Worm (Caenorhabditis elegans): ENCODE measurements around the gene F23B2.7.

ce11 chrIV:9144405-9144804, 5.9 kb upstream of the F23B2.7 start, which contains the start of gene flp-1:
- TF ChIP-seq fkh-10 (GFP tag; optimal IDR thresholded peaks at IDR 0.05) (no peak), egl-27 (tag; optimal IDR thresholded peaks at IDR 0.05) (no peak), pqm-1 (tag; optimal IDR thresholded peaks at IDR 0.05) (no peak), F49E8.2 (tag; optimal IDR thresholded peaks at IDR 0.05; ENCODE audit: borderline replicate concordance) (no peak), jun-1 (tag; optimal IDR thresholded peaks at IDR 0.05) (no peak), R02D3.7 (tag; optimal IDR thresholded peaks at IDR 0.05) (no peak), rbr-2 (tag; optimal IDR thresholded peaks at IDR 0.05) (no peak), nhr-6 (tag; optimal IDR thresholded peaks at IDR 0.05) (no peak), snpc-4 (tag; optimal IDR thresholded peaks at IDR 0.05) (no peak), ama-1 (optimal IDR thresholded peaks at IDR 0.05) (no peak), nhr-11 (tag; optimal IDR thresholded peaks at IDR 0.05) (no peak), sdz-12 (GFP tag; optimal IDR thresholded peaks at IDR 0.05) (no peak), dmd-6 (GFP tag; IDR thresholded peaks at IDR 0.05) (no peak), unc-62 (GFP tag; optimal IDR thresholded peaks at IDR 0.05 in 1 of 2) (no peak), unc-62 (tag; optimal IDR thresholded peaks at IDR 0.05) (no peak)
